Worm (Caenorhabditis elegans): ENCODE data around the gene wht-2.

wht-2 gene

ce11 chrIV:11459684-11460083, 10.6 kb upstream of the wht-2 start, which contains the start of gene npr-3 (continued):
- TF ChIP-seq tbx-9 (tag; optimal IDR thresholded peaks at IDR 0.05; ENCODE audit: borderline replicate concordance) (no peak), atf-7 (tag; optimal IDR thresholded peaks at IDR 0.05) (no peak)

DNA sequence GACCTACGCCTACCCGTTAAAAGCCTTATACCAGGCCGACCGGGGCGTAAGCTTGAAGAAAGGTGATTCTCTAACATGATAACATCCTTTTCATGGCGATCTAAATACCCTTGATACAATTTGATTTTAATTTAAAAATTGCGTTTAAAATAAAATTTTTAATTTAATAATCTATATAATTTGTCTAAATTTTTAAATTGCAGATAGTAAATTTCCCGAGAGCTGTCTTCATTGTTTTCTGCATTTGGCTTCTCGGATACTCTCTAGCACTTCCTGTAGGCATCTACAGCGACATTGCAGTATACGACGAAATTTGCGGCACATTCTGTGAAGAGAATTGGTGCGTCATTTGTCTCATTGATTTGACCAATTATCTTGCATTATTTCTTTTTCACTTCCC, 8.9 kb upstream of the wht-2 start:
- TF ChIP-seq nhr-120 (GFP tag; IDR thresholded peaks at IDR 0.05), result no peak
- no peak for TF ChIP-seq let-607 (tag; optimal IDR thresholded peaks at IDR 0.05)
- TF ChIP-seq zim-3 (tag; optimal IDR thresholded peaks at IDR 0.05), result no peak
- no peak for TF ChIP-seq F49E8.2 (tag; optimal IDR thresholded peaks at IDR 0.05; ENCODE audit: insufficient read depth)
- TF ChIP-seq lir-1 (GFP tag; conservative IDR thresholded peaks at IDR 0.05), result no peak
- TF ChIP-seq F22D6.2 (tag; optimal IDR thresholded peaks at IDR 0.05), result no peak
- no peak for TF ChIP-seq C06A6.2 (GFP tag; conservative IDR thresholded peaks at IDR 0.05)

DNA sequence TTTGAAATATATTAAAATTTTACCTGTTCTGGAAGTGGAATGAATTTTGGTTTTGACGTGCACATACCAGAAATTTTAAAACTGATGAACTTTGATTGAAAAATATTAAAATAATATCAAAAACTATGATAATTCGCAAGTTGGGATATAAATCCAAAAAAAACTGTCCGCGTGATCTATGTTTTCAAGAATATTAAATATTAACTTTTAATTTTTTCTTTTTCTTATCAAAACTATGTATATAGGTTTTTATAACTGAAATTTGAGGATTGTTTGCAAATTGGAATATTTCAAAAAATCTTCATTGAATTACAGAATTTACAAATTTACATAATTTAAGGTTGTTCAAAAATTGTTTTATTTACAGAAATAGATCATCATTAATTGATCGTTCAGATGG, 5.1 kb upstream of the wht-2 start, which contains the start of gene C10C6.3:
Gene C10C6.3, minus strand, starts transcription at position 101 of the 400 bp plus-strand sequence.
- no peak for TF ChIP-seq snpc-3.4 (tag; optimal IDR thresholded peaks at IDR 0.05)
- TF ChIP-seq atf-7 (tag; optimal IDR thresholded peaks at IDR 0.05), result no peak
- no peak for TF ChIP-seq F49E8.2 (tag; optimal IDR thresholded peaks at IDR 0.05; ENCODE audit: insufficient read depth)
- no peak for TF ChIP-seq lsy-27 (tag; optimal IDR thresholded peaks at IDR 0.05; ENCODE audit: borderline replicate concordance, insufficient read depth)
- TF ChIP-seq hsf-1 (GFP tag; IDR thresholded peaks at IDR 0.05), result no peak
- no peak for TF ChIP-seq tbx-9 (tag; optimal IDR thresholded peaks at IDR 0.05; ENCODE audit: borderline replicate concordance)
- TF ChIP-seq athp-1 (tag; optimal IDR thresholded peaks at IDR 0.05), result no peak
- no peak for TF ChIP-seq chd-7 (tag; optimal IDR thresholded peaks at IDR 0.05)
- no peak for TF ChIP-seq ekl-4 (GFP tag; IDR thresholded peaks at IDR 0.05)
- TF ChIP-seq nhr-179 (tag; optimal IDR thresholded peaks at IDR 0.05), result no peak
- TF ChIP-seq B0035.1 (tag; optimal IDR thresholded peaks at IDR 0.05), result no peak
- no peak for TF ChIP-seq B0336.3 (GFP tag; IDR thresholded peaks at IDR 0.05)

DNA sequence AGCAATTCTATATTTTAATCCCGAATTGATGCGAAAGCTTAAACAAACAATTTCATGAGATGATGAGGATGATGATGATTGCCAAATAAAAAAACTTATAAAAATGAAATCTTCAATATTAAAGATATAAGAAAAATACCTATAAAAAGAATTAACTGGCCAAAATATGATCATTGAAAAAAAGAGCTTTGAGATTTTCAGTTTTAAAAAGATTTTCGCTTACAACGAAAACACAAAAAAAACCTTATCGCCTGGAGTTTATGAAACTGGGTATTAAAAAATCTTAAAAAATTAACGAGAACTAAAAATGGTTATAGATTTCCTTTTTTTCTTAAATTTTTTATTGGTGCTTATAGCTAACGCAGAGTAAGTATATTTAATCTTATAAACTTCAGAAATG, 2.8 kb upstream of the wht-2 start, which contains the start of gene C10C6.7:
Gene C10C6.7, minus strand, starts transcription at position 101 of the 400 bp plus-strand sequence.
- TF ChIP-seq D2030.7 (GFP tag; IDR thresholded peaks at IDR 0.05) (no peak), lsy-27 (tag; optimal IDR thresholded peaks at IDR 0.05; ENCODE audit: borderline replicate concordance, insufficient read depth) (no peak), ceh-40 (GFP tag; IDR thresholded peaks at IDR 0.05) (no peak), tbx-9 (tag; optimal IDR thresholded peaks at IDR 0.05; ENCODE audit: borderline replicate concordance) (no peak), snpc-1.3 (tag; optimal IDR thresholded peaks at IDR 0.05; ENCODE audit: insufficient read depth) (no peak), gei-17 (GFP tag; optimal IDR thresholded peaks at IDR 0.05) (no peak), lin-35 (GFP tag; optimal IDR thresholded peaks at IDR 0.05) (no peak), ceh-27 (GFP tag; optimal IDR thresholded peaks at IDR 0.05) (no peak)

ce11 chrIV:11472023-11472422, 1.8 kb downstream of the wht-2 start:
- no peak for TF ChIP-seq F22D6.2 (tag; optimal IDR thresholded peaks at IDR 0.05)
- no peak for TF ChIP-seq C06A6.2 (GFP tag; conservative IDR thresholded peaks at IDR 0.05)
- TF ChIP-seq nhr-120 (GFP tag; IDR thresholded peaks at IDR 0.05), result no peak
- TF ChIP-seq B0019.2 (GFP tag; conservative IDR thresholded peaks at IDR 0.05), result no peak
- TF ChIP-seq unc-62 (GFP tag; optimal IDR thresholded peaks at IDR 0.05), result no peak

ce11 chrIV:11474067-11474466, 3.8 kb downstream of the wht-2 start:
- TF ChIP-seq repo-1 (tag; optimal IDR thresholded peaks at IDR 0.05) (peak; percentile 89), sdz-38 (tag; optimal IDR thresholded peaks at IDR 0.05) (peak; percentile 69), F55B11.4 (tag; optimal IDR thresholded peaks at IDR 0.05; ENCODE audit: borderline replicate concordance, insufficient read depth) (peak; percentile 40), ceh-27 (GFP tag; optimal IDR thresholded peaks at IDR 0.05) (peak; percentile 90), nfya-1 (tag; optimal IDR thresholded peaks at IDR 0.05; ENCODE audit: borderline replicate concordance, insufficient read depth) (no peak), nhr-179 (tag; optimal IDR thresholded peaks at IDR 0.05) (peak; percentile 68), ceh-40 (GFP tag; IDR thresholded peaks at IDR 0.05) (peak; percentile 90), ztf-26 (tag; optimal IDR thresholded peaks at IDR 0.05) (peak; percentile 72), ceh-58 (GFP tag; IDR thresholded peaks at IDR 0.05) (peak; percentile 92; the same call in 1 of the 2 replicates), K11D2.4 (GFP tag; IDR thresholded peaks at IDR 0.05) (peak; percentile 72; the same call in 1 of the 2 replicates), egrh-3 (GFP tag; IDR thresholded peaks at IDR 0.05) (peak; percentile 50), F10E7.11 (tag; optimal IDR thresholded peaks at IDR 0.05) (peak; percentile 75), rpc-1 (optimal IDR thresholded peaks at IDR 0.05) (peak; percentile 75), rpc-1 (tag; optimal IDR thresholded peaks at IDR 0.05) (peak; percentile 95), madf-8 (GFP tag; conservative IDR thresholded peaks at IDR 0.05) (0 out of 2 replicates have a peak, but pooled peaks have one; percentile 16)
